Worm (Caenorhabditis elegans): ENCODE data around the gene msp-55.

- no peak for TF ChIP-seq ztf-25 (GFP tag; IDR thresholded peaks at IDR 0.05)
- TF ChIP-seq tlf-1 (GFP tag; optimal IDR thresholded peaks at IDR 0.05), result no peak
- no peak for TF ChIP-seq T07F8.4 (tag; optimal IDR thresholded peaks at IDR 0.05)
- no peak for TF ChIP-seq Y53F4B.3 (GFP tag; IDR thresholded peaks at IDR 0.05)
- TF ChIP-seq ztf-6 (GFP tag; IDR thresholded peaks at IDR 0.05), result no peak
- no peak for TF ChIP-seq ceh-58 (GFP tag; IDR thresholded peaks at IDR 0.05)
- no peak for TF ChIP-seq K12H6.12 (tag; optimal IDR thresholded peaks at IDR 0.05)
- TF ChIP-seq rcor-1 (GFP tag; IDR thresholded peaks at IDR 0.05), result no peak
- TF ChIP-seq pha-4 (tag; optimal IDR thresholded peaks at IDR 0.05), result no peak
- TF ChIP-seq lsy-27 (tag; optimal IDR thresholded peaks at IDR 0.05; ENCODE audit: borderline replicate concordance, insufficient read depth), result no peak
- TF ChIP-seq snpc-1.3 (tag; optimal IDR thresholded peaks at IDR 0.05; ENCODE audit: insufficient read depth), result no peak
Observed at ce11 chrIV:5083832-5084231, 28.0 kb upstream of the msp-55 start.

Measured in whole organism, young adult.